Worm (Caenorhabditis elegans) whole organism, L2 larva: Measurements from ENCODE around the gene puf-12.

Experiments used
- F13H6.1 ChIP-seq: sonication (generic microtip); optimal IDR thresholded peaks from 2 replicates; lab custom pipeline; 2016; ENCODE audit warnings: missing genetic modification characterization, missing compliant biosample characterization
- aly-2 ChIP-seq: fragments of 150-350 bp; optimal IDR thresholded peaks from 2 replicates; lab custom pipeline; 2014; ENCODE audit warnings: missing biosample characterization, missing genetic modification characterization
- ama-1 ChIP-seq: fragments of 150-350 bp; optimal IDR thresholded peaks from 2 replicates; lab custom pipeline; 2018; ENCODE audit warnings: inconsistent platforms
- elt-1 ChIP-seq: fragments of 150-350 bp; optimal IDR thresholded peaks from 2 replicates; lab custom pipeline; 2014; ENCODE audit warnings: missing biosample characterization, missing genetic modification characterization
- lin-13 ChIP-seq: fragments of 150-350 bp; optimal IDR thresholded peaks from 2 replicates; lab custom pipeline; 2014; ENCODE audit warnings: missing biosample characterization, missing genetic modification reagents, missing genetic modification characterization
- nhr-237 ChIP-seq: fragments of 150-350 bp; optimal IDR thresholded peaks from 2 replicates; lab custom pipeline; 2014; ENCODE audit warnings: missing biosample characterization, missing genetic modification characterization
- skn-1 ChIP-seq: sonication (generic microtip); optimal IDR thresholded peaks from 2 replicates; lab custom pipeline; 2017; ENCODE audit warnings: missing biosample characterization, missing genetic modification characterization
- sma-3 ChIP-seq: sonication (generic microtip); optimal IDR thresholded peaks from 2 replicates; lab custom pipeline; 2016; ENCODE audit warnings: missing genetic modification reagents, missing genetic modification characterization, missing compliant biosample characterization
- unc-62 ChIP-seq: fragments of 150-350 bp; optimal IDR thresholded peaks from 2 replicates; lab custom pipeline; 2014; ENCODE audit warnings: missing biosample characterization, missing genetic modification reagents, missing genetic modification characterization

DNA sequence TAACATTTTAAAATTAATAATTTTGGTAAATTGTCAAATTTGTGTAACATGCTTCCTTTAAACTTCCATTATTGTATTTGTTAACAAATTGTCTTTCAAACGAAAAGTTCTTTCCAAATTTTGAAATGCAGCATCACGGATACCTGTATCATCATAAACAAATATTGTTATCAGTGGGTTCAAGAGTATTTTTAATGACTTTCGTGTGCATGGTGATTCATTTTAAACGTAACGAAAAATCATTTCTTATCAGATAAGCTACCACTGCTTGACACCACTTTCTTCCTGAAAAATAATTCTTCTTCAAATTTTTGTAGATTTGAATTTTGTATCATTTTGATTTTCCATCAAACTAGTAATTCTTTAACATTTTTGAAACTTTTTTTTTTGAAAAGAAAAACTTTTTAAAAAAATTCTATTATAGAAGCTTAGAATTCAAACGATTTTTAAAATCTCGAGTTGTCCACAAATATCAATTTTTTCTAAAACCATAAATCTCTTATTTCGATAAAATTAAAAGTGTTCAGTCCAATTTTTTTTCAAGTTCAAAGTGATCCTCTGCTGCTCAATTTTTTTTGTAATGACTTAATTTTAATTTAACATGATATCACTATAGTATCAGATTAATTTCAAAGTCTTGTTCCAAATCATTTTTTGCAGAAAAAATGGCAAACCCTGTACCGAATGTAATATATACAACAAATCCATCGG, 34.3 kb downstream of the puf-12 start, which contains the start of gene F27E5.9:
- TF ChIP-seq sma-3 (GFP tag; lab: Kevin White, UChicago) (no peak), lin-13 (GFP tag; lab: Kevin White, UChicago) (no peak), ama-1 (lab: Kevin White, UChicago) (no peak), elt-1 (no peak), F13H6.1 (tag; lab: Kevin White, UChicago) (no peak), nhr-237 (no peak), unc-62 (no peak), aly-2 (no peak), skn-1 (no peak)
